Fruit fly (Drosophila melanogaster) whole organism, pupa: ENCODE data around the gene cnir.
A peak's percentile ranks its signal among the peaks of the same experiment; 100 is the strongest.

Experiments
- CG10348 ChIP-seq: fragments of 200-800 bp; sonication (Bioruptor generic); IDR thresholded peaks from 2 replicates; pipeline ENCODE4 v1.3.6; 2022; ENCODE audit warnings: missing biosample characterization, missing genetic modification characterization
- CG13204 ChIP-seq: fragments of 200-800 bp; sonication (Bioruptor generic); optimal IDR thresholded peaks from 2 replicates; lab custom pipeline; 2018; ENCODE audit warnings: missing biosample characterization, mild to moderate bottlenecking, missing genetic modification characterization, moderate library complexity
- CG14655 ChIP-seq: fragments of 200-800 bp; sonication (Bioruptor generic); optimal IDR thresholded peaks from 3 replicates; lab custom pipeline; 2017; ENCODE audit warnings: mild to moderate bottlenecking, missing biosample characterization, missing genetic modification reagents, missing genetic modification characterization
- CG15710 ChIP-seq: fragments of 200-800 bp; sonication (Bioruptor generic); optimal IDR thresholded peaks from 2 replicates; lab custom pipeline; 2018; ENCODE audit warnings: missing biosample characterization, mild to moderate bottlenecking, missing genetic modification characterization, moderate library complexity
- CG17806 ChIP-seq: fragments of 200-800 bp; sonication (Bioruptor generic); optimal IDR thresholded peaks from 2 replicates; lab custom pipeline; 2018; ENCODE audit warnings: missing biosample characterization, mild to moderate bottlenecking, missing genetic modification characterization, moderate library complexity
- CG4496 ChIP-seq: fragments of 200-800 bp; sonication (Bioruptor generic); IDR thresholded peaks from 3 replicates; pipeline ENCODE4 v1.3.6; 2022; ENCODE audit warnings: missing biosample characterization, missing genetic modification characterization
- CG8159 ChIP-seq: fragments of 200-800 bp; sonication (Bioruptor generic); optimal IDR thresholded peaks from 3 replicates; lab custom pipeline; 2018; ENCODE audit warnings: missing biosample characterization, mild to moderate bottlenecking, missing genetic modification characterization, moderate library complexity
- CG8301 ChIP-seq: fragments of 200-800 bp; sonication (Bioruptor generic); optimal IDR thresholded peaks from 2 replicates; lab custom pipeline; 2018; ENCODE audit warnings: missing biosample characterization, mild to moderate bottlenecking, missing genetic modification characterization
- EcR ChIP-seq: fragments of 200-800 bp; sonication (Bioruptor generic); optimal IDR thresholded peaks from 3 replicates; lab custom pipeline; 2019; ENCODE audit warnings: missing biosample characterization, missing genetic modification characterization, mild to moderate bottlenecking, moderate library complexity, missing genetic modification reagents
- Pif1B ChIP-seq: fragments of 200-800 bp; sonication (Bioruptor generic); optimal IDR thresholded peaks from 3 replicates; lab custom pipeline; 2016; ENCODE audit warnings: missing biosample characterization, missing genetic modification characterization
- Snoo ChIP-seq: fragments of 200-800 bp; sonication (Bioruptor generic); optimal IDR thresholded peaks from 3 replicates; lab custom pipeline; 2017; ENCODE audit warnings: missing biosample characterization, mild to moderate bottlenecking, missing genetic modification characterization, inconsistent platforms
- rn ChIP-seq: fragments of 200-800 bp; sonication (Bioruptor generic); IDR thresholded peaks from 2 replicates; pipeline ENCODE4 v1.3.6; 2022; ENCODE audit warnings: missing biosample characterization, missing genetic modification characterization

DNA sequence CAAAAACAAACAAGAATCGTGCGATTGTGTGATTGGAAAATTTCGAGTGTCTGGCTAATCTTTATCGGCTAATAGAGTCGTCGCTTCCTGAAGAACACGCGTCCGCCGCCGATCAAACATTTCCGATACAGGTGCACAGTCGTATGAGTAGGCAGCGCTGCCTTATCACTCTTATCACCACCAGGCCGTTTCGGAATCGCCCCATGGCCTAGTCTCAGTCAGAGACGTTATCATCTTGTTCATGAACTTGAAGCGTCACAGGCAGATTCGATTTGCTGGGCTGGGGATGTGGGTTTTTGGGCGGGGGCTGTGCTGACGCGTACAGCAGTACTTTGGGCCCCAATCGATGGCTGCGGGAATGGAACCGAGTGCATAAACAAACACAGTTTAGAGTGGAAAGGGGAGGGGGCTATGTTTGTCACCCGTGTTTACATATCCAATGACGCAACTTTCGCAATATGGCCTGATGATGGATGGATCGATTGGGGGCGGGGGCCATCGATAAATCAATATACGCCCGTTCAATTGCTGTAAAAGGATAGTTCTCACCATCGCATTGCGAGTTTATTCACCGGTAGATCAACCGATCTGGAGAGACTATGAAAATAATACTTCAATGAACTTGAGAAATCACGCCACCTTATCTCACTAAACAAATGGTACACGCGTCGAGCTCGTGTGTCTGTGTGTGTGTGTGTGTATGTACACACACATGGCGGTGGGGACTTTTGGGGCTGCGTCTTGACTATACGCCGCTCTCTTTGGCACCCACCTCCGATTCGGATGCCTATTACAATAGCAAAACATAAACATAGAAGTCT is 18.5 kb upstream of the cnir start:
- TF ChIP-seq rn (GFP tag; lab: Robert Waterston, UW) (no peak), CG8159 (tag; lab: Kevin White, UChicago) (no peak), CG15710 (tag; lab: Kevin White, UChicago) (no peak), CG17806 (tag; lab: Kevin White, UChicago) (no peak), CG14655 (GFP tag; lab: Kevin White, UChicago) (no peak), CG10348 (GFP tag; lab: Robert Waterston, UW) (no peak), CG8301 (tag; lab: Kevin White, UChicago) (no peak), Snoo (tag; lab: Kevin White, UChicago) (no peak), CG13204 (GFP tag; lab: Kevin White, UChicago) (no peak), CG4496 (GFP tag; lab: Robert Waterston, UW) (no peak), Pif1B (GFP tag; lab: Kevin White, UChicago) (no peak), EcR (GFP tag; lab: Kevin White, UChicago) (peak; percentile 0)
